Worm (Caenorhabditis elegans) whole organism, L3 larva: ENCODE results near the gene alg-4.

Source experiments
- ZK546.5 ChIP-seq: sonication (generic microtip); optimal IDR thresholded peaks from 2 replicates; lab custom pipeline; 2017; ENCODE audit warnings: missing biosample characterization, missing genetic modification characterization
- ama-1 ChIP-seq: fragments of 150-350 bp; optimal IDR thresholded peaks from 2 replicates; lab custom pipeline; 2018
- ceh-16 ChIP-seq: sonication (generic microtip); optimal IDR thresholded peaks from 2 replicates; lab custom pipeline; 2017; ENCODE audit warnings: missing biosample characterization, missing genetic modification characterization
- ceh-28 ChIP-seq: fragments of 150-350 bp; optimal IDR thresholded peaks from 2 replicates; lab custom pipeline; 2014; ENCODE audit warnings: missing biosample characterization, missing genetic modification reagents, missing genetic modification characterization
- ceh-82 ChIP-seq: fragments of 150-350 bp; optimal IDR thresholded peaks from 2 replicates; lab custom pipeline; 2014; ENCODE audit warnings: missing biosample characterization, missing genetic modification characterization
- egl-5 ChIP-seq: fragments of 150-350 bp; optimal IDR thresholded peaks from 2 replicates; lab custom pipeline; 2017; ENCODE audit warnings: missing biosample characterization, missing genetic modification reagents, missing genetic modification characterization, inconsistent platforms
- elt-1 ChIP-seq: fragments of 150-350 bp; optimal IDR thresholded peaks from 2 replicates; lab custom pipeline; 2014; ENCODE audit warnings: missing biosample characterization, missing genetic modification characterization
- elt-2 ChIP-seq: sonication (generic microtip); optimal IDR thresholded peaks from 2 replicates; lab custom pipeline; 2016; ENCODE audit warnings: missing genetic modification reagents, mild to moderate bottlenecking, missing genetic modification characterization, missing compliant biosample characterization
- elt-3 ChIP-seq, 3 experiments: fragments of 150-350 bp in 1 of 3; sonication (generic microtip) in 2 of 3; optimal IDR thresholded peaks; 2 replicates in 2 of 3; 4 replicates in 1 of 3; lab custom pipeline; 2014 to 2017; ENCODE audit warnings: missing biosample characterization in 3 of 3, missing genetic modification characterization in 3 of 3
- fkh-2 ChIP-seq: fragments of 150-350 bp; optimal IDR thresholded peaks from 2 replicates; lab custom pipeline; 2014; ENCODE audit warnings: missing biosample characterization, missing genetic modification reagents, missing genetic modification characterization
- fos-1 ChIP-seq: fragments of 150-350 bp; optimal IDR thresholded peaks from 2 replicates; lab custom pipeline; 2014; ENCODE audit warnings: missing biosample characterization, missing genetic modification characterization
- jun-1 ChIP-seq: fragments of 150-350 bp; optimal IDR thresholded peaks from 2 replicates; lab custom pipeline; 2014; ENCODE audit warnings: missing biosample characterization, missing genetic modification reagents, missing genetic modification characterization
- lin-15B ChIP-seq: fragments of 150-350 bp; optimal IDR thresholded peaks from 2 replicates; lab custom pipeline; 2014; ENCODE audit warnings: missing biosample characterization, missing genetic modification characterization
- lin-39 ChIP-seq: fragments of 150-350 bp; optimal IDR thresholded peaks from 2 replicates; lab custom pipeline; 2018; ENCODE audit warnings: missing biosample characterization, missing genetic modification reagents, missing genetic modification characterization
- nfya-1 ChIP-seq: sonication (generic microtip); optimal IDR thresholded peaks from 2 replicates; lab custom pipeline; 2017; ENCODE audit warnings: missing genetic modification characterization, mild to moderate bottlenecking, missing compliant biosample characterization, antibody characterized with exemption, moderate library complexity; ENCODE audit not compliant: insufficient read depth
- nhr-23 ChIP-seq: fragments of 150-350 bp; optimal IDR thresholded peaks from 2 replicates; lab custom pipeline; 2014; ENCODE audit warnings: missing biosample characterization, missing genetic modification reagents, missing genetic modification characterization
- nhr-28 ChIP-seq: fragments of 150-350 bp; optimal IDR thresholded peaks from 2 replicates; lab custom pipeline; 2014; ENCODE audit warnings: missing biosample characterization, missing genetic modification characterization
- nhr-43 ChIP-seq: sonication (generic microtip); optimal IDR thresholded peaks from 2 replicates; lab custom pipeline; 2016; ENCODE audit warnings: mild to moderate bottlenecking, missing genetic modification characterization, missing compliant biosample characterization; ENCODE audit not compliant: poor library complexity, severe bottlenecking
- nhr-67 ChIP-seq: fragments of 150-350 bp; optimal IDR thresholded peaks from 2 replicates; lab custom pipeline; 2014; ENCODE audit warnings: missing biosample characterization, missing genetic modification characterization
- nhr-77 ChIP-seq: fragments of 150-350 bp; optimal IDR thresholded peaks from 2 replicates; lab custom pipeline; 2014; ENCODE audit warnings: missing biosample characterization, missing genetic modification characterization
- pha-4 ChIP-seq: fragments of 150-350 bp; optimal IDR thresholded peaks from 2 replicates; lab custom pipeline; 2014; ENCODE audit warnings: missing biosample characterization, missing genetic modification reagents, missing genetic modification characterization
- skn-1 ChIP-seq: fragments of 150-350 bp; optimal IDR thresholded peaks from 2 replicates; lab custom pipeline; 2014; ENCODE audit warnings: missing biosample characterization, missing genetic modification characterization
- snpc-4 ChIP-seq: fragments of 150-350 bp; optimal IDR thresholded peaks from 2 replicates; lab custom pipeline; 2014; ENCODE audit warnings: missing biosample characterization, missing genetic modification characterization
- unc-39 ChIP-seq: sonication (generic microtip); optimal IDR thresholded peaks from 4 replicates; lab custom pipeline; 2017; ENCODE audit warnings: missing biosample characterization, missing genetic modification characterization
- unc-62 ChIP-seq: fragments of 150-350 bp; sonication (generic microtip); optimal IDR thresholded peaks from 4 replicates; lab custom pipeline; 2014; ENCODE audit warnings: missing biosample characterization, missing genetic modification reagents, missing genetic modification characterization
- ztf-11 ChIP-seq: fragments of 150-350 bp; optimal IDR thresholded peaks from 2 replicates; lab custom pipeline; 2014; ENCODE audit warnings: missing biosample characterization, missing genetic modification characterization
- ztf-4 ChIP-seq: fragments of 150-350 bp; optimal IDR thresholded peaks from 2 replicates; lab custom pipeline; 2014; ENCODE audit warnings: missing biosample characterization, missing genetic modification characterization

Gene alg-4

DNA sequence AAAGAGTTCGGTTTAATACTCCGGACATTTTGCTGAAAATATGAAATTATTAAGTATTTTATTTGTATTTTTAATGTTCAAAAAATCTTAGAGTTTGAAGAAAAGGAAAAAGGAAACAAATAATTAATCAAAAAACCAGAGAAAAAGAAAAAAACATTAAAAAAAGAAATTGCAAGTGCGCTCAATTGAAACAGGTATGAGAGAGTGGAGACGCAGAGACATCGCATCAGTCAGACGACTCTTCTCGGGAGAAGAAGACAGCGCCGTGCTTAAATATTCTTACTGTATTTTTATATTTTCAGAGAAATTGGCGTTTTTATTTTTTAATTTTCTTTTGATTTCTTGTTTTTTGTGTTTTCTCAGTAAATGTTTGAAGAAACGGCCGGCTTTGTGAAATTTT lies 43.1 kb downstream of the alg-4 start, which contains the start of gene mrpl-36:
Gene mrpl-36 (minus strand): TSS at position 34 of the 400 bp plus-strand sequence.
- no peak for TF ChIP-seq nhr-23 (tag; lab: Kevin White, UChicago)
- peak; percentile 5 for TF ChIP-seq snpc-4 (tag; lab: Kevin White, UChicago)
- TF ChIP-seq pha-4 (tag; lab: Kevin White, UChicago) = peak; percentile 55
- no peak for TF ChIP-seq ama-1 (lab: Kevin White, UChicago)
- TF ChIP-seq jun-1 (tag; lab: Kevin White, UChicago) = no peak
- TF ChIP-seq elt-3 (tag; optimal IDR thresholded peaks at IDR 0.05; lab: Kevin White, UChicago) = no peak
- TF ChIP-seq nhr-43 = no peak
- TF ChIP-seq elt-2 (tag; lab: Kevin White, UChicago) = peak; percentile 0
- TF ChIP-seq egl-5 = peak; percentile 20
- peak; percentile 64 for TF ChIP-seq nfya-1 (tag; lab: Kevin White, UChicago)
- peak; percentile 73 for TF ChIP-seq lin-15B (tag; lab: Kevin White, UChicago)
- TF ChIP-seq lin-39 (tag; lab: Kevin White, UChicago) = peak; percentile 10

ce11 chrIII:9846093-9846492 lies 45.1 kb downstream of the alg-4 start, which contains the start of gene K11H3.2:
Gene K11H3.2, plus strand, starts transcription at chrIII:9846393.
- no peak for TF ChIP-seq nhr-67 (tag; lab: Kevin White, UChicago)
- TF ChIP-seq ceh-28 = no peak
- no peak for TF ChIP-seq nhr-77
- TF ChIP-seq snpc-4 (tag; lab: Kevin White, UChicago) = no peak
- TF ChIP-seq jun-1 (tag; lab: Kevin White, UChicago) = no peak
- no peak for TF ChIP-seq fkh-2 (tag; lab: Kevin White, UChicago)
- TF ChIP-seq egl-5 = no peak
- no peak for TF ChIP-seq lin-15B (tag; lab: Kevin White, UChicago)
- no peak for TF ChIP-seq skn-1 (tag; lab: Kevin White, UChicago)
- no peak for TF ChIP-seq ztf-4 (tag; lab: Kevin White, UChicago)
- TF ChIP-seq ZK546.5 (tag; lab: Kevin White, UChicago) = no peak
- TF ChIP-seq ceh-16 (tag; lab: Kevin White, UChicago) = no peak
- TF ChIP-seq nhr-28 = no peak
- TF ChIP-seq unc-39 (tag; lab: Kevin White, UChicago) = no peak
- no peak for TF ChIP-seq ztf-11 (tag; lab: Kevin White, UChicago)
- TF ChIP-seq, all 47 proteins: peak for 0

- TF ChIP-seq elt-1 (no peak), unc-62 (no peak), lin-15B (tag; lab: Kevin White, UChicago) (no peak), ceh-82 (tag; lab: Kevin White, UChicago) (no peak), fos-1 (tag; lab: Kevin White, UChicago) (no peak)
Observed at ce11 chrIII:9843715-9844114, 47.5 kb downstream of the alg-4 start, which contains the start of gene K11H3.5. Gene K11H3.5, plus strand, starts transcription at chrIII:9843768.
